Fruit fly (Drosophila melanogaster): ENCODE data around the gene CG33080.
A peak's percentile ranks its signal among the peaks of the same experiment; 100 is the strongest.

The CG33080 gene

dm6 chrX:5744992-5745732 is 27.6 kb upstream of the CG33080 start (continued):
- TF ChIP-seq da (GFP tag; optimal IDR thresholded peaks at IDR 0.05), result no peak
- TF ChIP-seq CG7928 (GFP tag; optimal IDR thresholded peaks at IDR 0.05), result no peak
- no peak for TF ChIP-seq CG12299 (tag; optimal IDR thresholded peaks at IDR 0.05)
- TF ChIP-seq CG17802 (tag; optimal IDR thresholded peaks at IDR 0.05), result no peak
- peak; percentile 41 for TF ChIP-seq bcd (GFP tag; optimal IDR thresholded peaks at IDR 0.05)
- no peak for TF ChIP-seq GATAe (GFP tag; conservative IDR thresholded peaks at IDR 0.05)
- peak; percentile 12 for TF ChIP-seq tio (GFP tag; optimal IDR thresholded peaks at IDR 0.05)
- no peak for TF ChIP-seq CG10431 (GFP tag; optimal IDR thresholded peaks at IDR 0.05)
- peak; percentile 68 for TF ChIP-seq CG34224 (GFP tag; IDR thresholded peaks at IDR 0.05; ENCODE audit: partially characterized antibody)
- TF ChIP-seq lab (GFP tag; optimal IDR thresholded peaks at IDR 0.05), result peak; percentile 21
- TF ChIP-seq ATbp (GFP tag; optimal IDR thresholded peaks at IDR 0.05), result no peak
- no peak for TF ChIP-seq CG11696 (GFP tag; IDR thresholded peaks at IDR 0.05)
- TF ChIP-seq YL-1 (GFP tag; optimal IDR thresholded peaks at IDR 0.05), result no peak
- TF ChIP-seq cas (GFP tag; IDR thresholded peaks at IDR 0.05), result no peak
- TF ChIP-seq Spps (tag; optimal IDR thresholded peaks at IDR 0.05), result no peak
- TF ChIP-seq CG12219 (GFP tag; optimal IDR thresholded peaks at IDR 0.05), result no peak
- TF ChIP-seq CG4328 (GFP tag; optimal IDR thresholded peaks at IDR 0.05), result no peak
- TF ChIP-seq CG10959 (GFP tag; IDR thresholded peaks at IDR 0.05), result no peak
- peak; percentile 32 for TF ChIP-seq phol (tag; optimal IDR thresholded peaks at IDR 0.05)
- no peak for TF ChIP-seq NC2α (GFP tag; optimal IDR thresholded peaks at IDR 0.05)
- peak; percentile 17 for TF ChIP-seq Meics (GFP tag; optimal IDR thresholded peaks at IDR 0.05)
- TF ChIP-seq CG11560 (tag; IDR thresholded peaks at IDR 0.05), result no peak
- no peak for TF ChIP-seq CG4707 (GFP tag; optimal IDR thresholded peaks at IDR 0.05)
- TF ChIP-seq Oaz (GFP tag; IDR thresholded peaks at IDR 0.05), result no peak
- no peak for TF ChIP-seq Lhr (GFP tag; optimal IDR thresholded peaks at IDR 0.05)
- no peak for TF ChIP-seq Hr3 (GFP tag; optimal IDR thresholded peaks at IDR 0.05)
- no peak for TF ChIP-seq Elba2 (GFP tag; optimal IDR thresholded peaks at IDR 0.05)
- TF ChIP-seq CG8944 (GFP tag; optimal IDR thresholded peaks at IDR 0.05), result no peak
- no peak for TF ChIP-seq dati (GFP tag; IDR thresholded peaks at IDR 0.05)
- peak in 1 of 2 experiments; percentile 36 for TF ChIP-seq Hr78 (GFP tag; optimal IDR thresholded peaks at IDR 0.05)
- TF ChIP-seq ranshi (GFP tag; IDR thresholded peaks at IDR 0.05), result no peak
- TF ChIP-seq Dref (GFP tag; IDR thresholded peaks at IDR 0.05), result peak; percentile 35
- peak; percentile 79 for TF ChIP-seq BEAF-32 (GFP tag; optimal IDR thresholded peaks at IDR 0.05)
- no peak for TF ChIP-seq CG13624 (GFP tag; optimal IDR thresholded peaks at IDR 0.05)
- no peak for TF ChIP-seq CG9817 (tag; optimal IDR thresholded peaks at IDR 0.05)
- no peak for TF ChIP-seq sim (GFP tag; IDR thresholded peaks at IDR 0.05)
- no peak for TF ChIP-seq CG13775 (GFP tag; optimal IDR thresholded peaks at IDR 0.05)
- peak; percentile 40 for TF ChIP-seq CG16863 (GFP tag; optimal IDR thresholded peaks at IDR 0.05)
- TF ChIP-seq Ada2b (GFP tag; IDR thresholded peaks at IDR 0.05), result no peak
- TF ChIP-seq kay (GFP tag; optimal IDR thresholded peaks at IDR 0.05), result no peak
- peak; percentile 37; the same call in 1 of the 3 replicates for TF ChIP-seq Opbp (GFP tag; IDR thresholded peaks at IDR 0.05; ENCODE audit: partially characterized antibody)
- no peak for TF ChIP-seq ac (GFP tag; optimal IDR thresholded peaks at IDR 0.05)
- no peak for TF ChIP-seq fd64A (GFP tag; optimal IDR thresholded peaks at IDR 0.05)
- no peak for TF ChIP-seq D19B (GFP tag; optimal IDR thresholded peaks at IDR 0.05)
- no peak for TF ChIP-seq Taf1 (GFP tag; IDR thresholded peaks at IDR 0.05)
- no peak for TF ChIP-seq en (GFP tag; optimal IDR thresholded peaks at IDR 0.05)
- TF ChIP-seq CG8478 (optimal IDR thresholded peaks at IDR 0.05), result no peak
- TF ChIP-seq zfh1 (GFP tag; IDR thresholded peaks at IDR 0.05), result peak; percentile 37; the same call in 1 of the 3 replicates
- TF ChIP-seq Sry-δ (GFP tag; optimal IDR thresholded peaks at IDR 0.05), result peak; percentile 69
- no peak for TF ChIP-seq rib (GFP tag; IDR thresholded peaks at IDR 0.05)

All from whole organism, embryonic.